Fruit fly (Drosophila melanogaster) whole organism, embryonic: ENCODE data around the gene CG5810.
A peak's percentile ranks its signal among the peaks of the same experiment; 100 is the strongest.

Experiments used
- Atf3 ChIP-seq: fragments of 200-800 bp; sonication (Bioruptor generic); optimal IDR thresholded peaks from 3 replicates; lab custom pipeline; 2016; ENCODE audit warnings: missing biosample characterization, missing genetic modification characterization
- CG10431 ChIP-seq: fragments of 200-800 bp; sonication (Bioruptor generic); optimal IDR thresholded peaks from 3 replicates; lab custom pipeline; 2018; ENCODE audit warnings: missing biosample characterization, mild to moderate bottlenecking, missing genetic modification characterization
- CG11723 ChIP-seq: fragments of 200-800 bp; sonication (Bioruptor generic); optimal IDR thresholded peaks from 2 replicates; lab custom pipeline; 2017; ENCODE audit warnings: missing biosample characterization, mild to moderate bottlenecking, missing genetic modification characterization
- CG12236 ChIP-seq: fragments of 200-800 bp; sonication (Bioruptor generic); optimal IDR thresholded peaks from 2 replicates; lab custom pipeline; 2016; ENCODE audit warnings: missing biosample characterization, missing genetic modification characterization
- CG12391 ChIP-seq: fragments of 200-800 bp; sonication (Bioruptor generic); optimal IDR thresholded peaks from 3 replicates; lab custom pipeline; 2018; ENCODE audit warnings: missing biosample characterization, mild to moderate bottlenecking, missing genetic modification characterization, moderate library complexity
- CG14441 ChIP-seq: fragments of 200-800 bp; sonication (Bioruptor generic); IDR thresholded peaks from 2 replicates; pipeline ENCODE4 v1.3.6; 2022; ENCODE audit warnings: missing biosample characterization, missing genetic modification characterization
- CG1647 ChIP-seq: fragments of 200-800 bp; sonication (Bioruptor generic); optimal IDR thresholded peaks from 3 replicates; lab custom pipeline; 2016; ENCODE audit warnings: missing biosample characterization, missing genetic modification characterization
- CG16813 ChIP-seq: fragments of 200-800 bp; sonication (Bioruptor generic); IDR thresholded peaks from 3 replicates; pipeline ENCODE4 v1.3.6; 2022; ENCODE audit warnings: missing biosample characterization, missing genetic modification characterization; ENCODE audit not compliant: partially characterized antibody
- CG17912 ChIP-seq: fragments of 200-800 bp; sonication (Bioruptor generic); optimal IDR thresholded peaks from 2 replicates; lab custom pipeline; 2018; ENCODE audit warnings: missing biosample characterization, mild to moderate bottlenecking, missing genetic modification characterization
- CG1832 ChIP-seq: fragments of 200-800 bp; sonication (Bioruptor generic); optimal IDR thresholded peaks from 2 replicates; lab custom pipeline; 2017; ENCODE audit warnings: missing biosample characterization, mild to moderate bottlenecking, missing genetic modification characterization, inconsistent platforms
- CG2875 ChIP-seq: fragments of 200-800 bp; sonication (Bioruptor generic); optimal IDR thresholded peaks from 2 replicates; lab custom pipeline; 2017; ENCODE audit warnings: missing biosample characterization, mild to moderate bottlenecking, missing genetic modification characterization, missing genetic modification reagents
- CG32532 ChIP-seq: fragments of 200-800 bp; sonication (Bioruptor generic); IDR thresholded peaks from 2 replicates; pipeline ENCODE4 v1.3.6; 2022; ENCODE audit warnings: missing biosample characterization, missing genetic modification characterization
- CG32767 ChIP-seq: fragments of 200-800 bp; sonication (Bioruptor generic); IDR thresholded peaks from 2 replicates; pipeline ENCODE4 v1.3.6; 2022; ENCODE audit warnings: missing biosample characterization, missing genetic modification characterization
- CG32772 ChIP-seq: fragments of 200-800 bp; sonication (Bioruptor generic); IDR thresholded peaks from 2 replicates; pipeline ENCODE4 v1.3.6; 2022; ENCODE audit warnings: missing biosample characterization, missing genetic modification characterization
- CG34376 ChIP-seq: fragments of 200-800 bp; sonication (Bioruptor generic); optimal IDR thresholded peaks from 2 replicates; lab custom pipeline; 2018; ENCODE audit warnings: missing biosample characterization, mild to moderate bottlenecking, missing genetic modification characterization
- CG4360 ChIP-seq: fragments of 200-800 bp; sonication (Bioruptor generic); IDR thresholded peaks from 2 replicates; pipeline ENCODE4 v1.3.6; 2022; ENCODE audit warnings: missing biosample characterization, missing genetic modification characterization
- CG43689 ChIP-seq: fragments of 200-800 bp; sonication (Bioruptor generic); IDR thresholded peaks from 2 replicates; pipeline ENCODE4 v1.3.6; 2022; ENCODE audit warnings: missing biosample characterization, missing genetic modification characterization
- CG7357 ChIP-seq: fragments of 200-800 bp; sonication (Bioruptor generic); IDR thresholded peaks from 3 replicates; pipeline ENCODE4 v1.3.6; 2022; ENCODE audit warnings: missing biosample characterization, missing genetic modification characterization
- CG8478 ChIP-seq: fragments of >200 bp; optimal IDR thresholded peaks from 2 replicates; lab custom pipeline; 2018
- CG9817 ChIP-seq: fragments of 200-800 bp; sonication (Bioruptor generic); optimal IDR thresholded peaks from 2 replicates; lab custom pipeline; 2018; ENCODE audit warnings: missing biosample characterization, mild to moderate bottlenecking, missing genetic modification characterization, moderate library complexity
- Dad ChIP-seq: fragments of 200-800 bp; sonication (Bioruptor generic); optimal IDR thresholded peaks from 3 replicates; lab custom pipeline; 2016; ENCODE audit warnings: missing biosample characterization, missing genetic modification characterization
- Hand ChIP-seq: fragments of 200-800 bp; sonication (Bioruptor generic); optimal IDR thresholded peaks from 2 replicates; lab custom pipeline; 2017; ENCODE audit warnings: mild to moderate bottlenecking, missing biosample characterization, missing genetic modification reagents, missing genetic modification characterization
- HmgZ ChIP-seq: fragments of 200-800 bp; sonication (Bioruptor generic); optimal IDR thresholded peaks from 2 replicates; lab custom pipeline; 2018; ENCODE audit warnings: missing biosample characterization, mild to moderate bottlenecking, missing genetic modification characterization
- Hr3 ChIP-seq: fragments of 200-800 bp; sonication (Bioruptor generic); optimal IDR thresholded peaks from 3 replicates; lab custom pipeline; 2016; ENCODE audit warnings: missing biosample characterization, missing genetic modification characterization
- Hr78 ChIP-seq, 2 experiments: fragments of 200-800 bp in 1 of 2; fragments of >200 bp in 1 of 2; sonication (Bioruptor generic) in 1 of 2; optimal IDR thresholded peaks; 2 replicates each; lab custom pipeline; 2017 to 2019; ENCODE audit warnings: missing biosample characterization in 2 of 2, missing genetic modification characterization in 2 of 2, mild to moderate bottlenecking in 1 of 2, moderate library complexity in 1 of 2
- Meics ChIP-seq: fragments of 200-800 bp; sonication (Bioruptor generic); optimal IDR thresholded peaks from 2 replicates; lab custom pipeline; 2017; ENCODE audit warnings: missing biosample characterization, mild to moderate bottlenecking, missing genetic modification characterization
- NC2α ChIP-seq: fragments of 200-800 bp; sonication (Bioruptor generic); optimal IDR thresholded peaks from 2 replicates; lab custom pipeline; 2016; ENCODE audit warnings: missing biosample characterization, missing genetic modification characterization
- Opbp ChIP-seq: fragments of 200-800 bp; sonication (Bioruptor generic); IDR thresholded peaks from 3 replicates; pipeline ENCODE4 v1.3.6; 2022; ENCODE audit warnings: missing biosample characterization, missing genetic modification characterization; ENCODE audit not compliant: partially characterized antibody
- Ravus ChIP-seq: fragments of 200-800 bp; sonication (Bioruptor generic); IDR thresholded peaks from 2 replicates; pipeline ENCODE4 v1.3.6; 2022; ENCODE audit warnings: missing biosample characterization, missing genetic modification characterization
- Rfx ChIP-seq: fragments of 200-800 bp; sonication (Bioruptor generic); IDR thresholded peaks from 2 replicates; pipeline ENCODE4 v1.3.6; 2022; ENCODE audit warnings: missing biosample characterization, missing genetic modification characterization
- Side ChIP-seq: fragments of 200-800 bp; sonication (Bioruptor generic); optimal IDR thresholded peaks from 2 replicates; lab custom pipeline; 2016; ENCODE audit warnings: missing biosample characterization, missing genetic modification characterization
- Sin3A ChIP-seq: fragments of >200 bp; optimal IDR thresholded peaks from 2 replicates; lab custom pipeline; 2018
- Sry-β ChIP-seq: fragments of 200-800 bp; sonication (Bioruptor generic); optimal IDR thresholded peaks from 2 replicates; lab custom pipeline; 2018; ENCODE audit warnings: missing biosample characterization, mild to moderate bottlenecking, missing genetic modification characterization, moderate library complexity
- Xbp1 ChIP-seq: fragments of 200-800 bp; sonication (Bioruptor generic); optimal IDR thresholded peaks from 3 replicates; lab custom pipeline; 2016; ENCODE audit warnings: missing biosample characterization, mild to moderate bottlenecking, missing genetic modification characterization
- amos ChIP-seq: fragments of 200-800 bp; sonication (Bioruptor generic); IDR thresholded peaks from 2 replicates; pipeline ENCODE4 v1.3.6; 2022; ENCODE audit warnings: missing biosample characterization, missing genetic modification characterization; ENCODE audit not compliant: partially characterized antibody
- fru ChIP-seq: fragments of >200 bp; optimal IDR thresholded peaks from 2 replicates; lab custom pipeline; 2017
- fu2 ChIP-seq: fragments of 200-800 bp; sonication (Bioruptor generic); optimal IDR thresholded peaks from 2 replicates; lab custom pipeline; 2016; ENCODE audit warnings: missing biosample characterization, missing genetic modification characterization
- ind ChIP-seq: fragments of 200-800 bp; sonication (Bioruptor generic); optimal IDR thresholded peaks from 3 replicates; lab custom pipeline; 2016; ENCODE audit warnings: missing biosample characterization, missing genetic modification characterization
- mam ChIP-seq: fragments of 200-800 bp; sonication (Bioruptor generic); optimal IDR thresholded peaks from 3 replicates; lab custom pipeline; 2016; ENCODE audit warnings: missing biosample characterization, missing genetic modification characterization
- pan ChIP-seq, 4 experiments: fragments of >200 bp in 3 of 4; fragments of 200-800 bp in 1 of 4; sonication (Bioruptor generic) in 1 of 4; optimal IDR thresholded peaks in 3 of 4; IDR thresholded peaks in 1 of 4; 2 replicates each; pipeline versions ENCODE4 v1.3.6 to Lab custom; 2017 to 2022; ENCODE audit warnings: missing biosample characterization in 2 of 4, missing genetic modification characterization in 2 of 4, mixed read lengths in 1 of 4
- pita ChIP-seq: fragments of 200-800 bp; sonication (Bioruptor generic); optimal IDR thresholded peaks from 2 replicates; lab custom pipeline; 2017; ENCODE audit warnings: missing biosample characterization, mild to moderate bottlenecking, missing genetic modification characterization
- pnt ChIP-seq: fragments of 200-800 bp; sonication (Bioruptor generic); optimal IDR thresholded peaks from 3 replicates; lab custom pipeline; 2016; ENCODE audit warnings: missing biosample characterization, missing genetic modification characterization
- pzg ChIP-seq: fragments of 200-800 bp; sonication (Bioruptor generic); optimal IDR thresholded peaks from 3 replicates; lab custom pipeline; 2018; ENCODE audit warnings: missing biosample characterization, mild to moderate bottlenecking, missing genetic modification characterization, moderate library complexity
- sc ChIP-seq, 3 experiments: fragments of >200 bp in 2 of 3; fragments of 200-800 bp in 1 of 3; sonication (Bioruptor generic) in 1 of 3; optimal IDR thresholded peaks; 2 replicates in 2 of 3; 3 replicates in 1 of 3; lab custom pipeline; 2017; ENCODE audit warnings: mild to moderate bottlenecking in 1 of 3, missing biosample characterization in 1 of 3, missing genetic modification characterization in 1 of 3, missing genetic modification reagents in 1 of 3
- sisA ChIP-seq: fragments of 200-800 bp; sonication (Bioruptor generic); IDR thresholded peaks from 2 replicates; pipeline ENCODE4 v1.3.6; 2022; ENCODE audit warnings: missing biosample characterization, missing genetic modification characterization
- slou ChIP-seq: fragments of 200-800 bp; sonication (Bioruptor generic); optimal IDR thresholded peaks from 3 replicates; lab custom pipeline; 2016; ENCODE audit warnings: missing biosample characterization, missing genetic modification characterization
- unc-4 ChIP-seq: fragments of 200-800 bp; sonication (Bioruptor generic); IDR thresholded peaks from 2 replicates; pipeline ENCODE4 v1.3.6; 2022; ENCODE audit warnings: missing biosample characterization, missing genetic modification characterization; ENCODE audit not compliant: partially characterized antibody
- usp ChIP-seq: fragments of >200 bp; optimal IDR thresholded peaks from 2 replicates; lab custom pipeline; 2017; ENCODE audit warnings: missing biosample characterization, missing genetic modification characterization
- wek ChIP-seq: fragments of 200-800 bp; sonication (Bioruptor generic); optimal IDR thresholded peaks from 3 replicates; lab custom pipeline; 2018; ENCODE audit warnings: missing biosample characterization, mild to moderate bottlenecking, missing genetic modification characterization, moderate library complexity

CG5810 gene

DNA sequence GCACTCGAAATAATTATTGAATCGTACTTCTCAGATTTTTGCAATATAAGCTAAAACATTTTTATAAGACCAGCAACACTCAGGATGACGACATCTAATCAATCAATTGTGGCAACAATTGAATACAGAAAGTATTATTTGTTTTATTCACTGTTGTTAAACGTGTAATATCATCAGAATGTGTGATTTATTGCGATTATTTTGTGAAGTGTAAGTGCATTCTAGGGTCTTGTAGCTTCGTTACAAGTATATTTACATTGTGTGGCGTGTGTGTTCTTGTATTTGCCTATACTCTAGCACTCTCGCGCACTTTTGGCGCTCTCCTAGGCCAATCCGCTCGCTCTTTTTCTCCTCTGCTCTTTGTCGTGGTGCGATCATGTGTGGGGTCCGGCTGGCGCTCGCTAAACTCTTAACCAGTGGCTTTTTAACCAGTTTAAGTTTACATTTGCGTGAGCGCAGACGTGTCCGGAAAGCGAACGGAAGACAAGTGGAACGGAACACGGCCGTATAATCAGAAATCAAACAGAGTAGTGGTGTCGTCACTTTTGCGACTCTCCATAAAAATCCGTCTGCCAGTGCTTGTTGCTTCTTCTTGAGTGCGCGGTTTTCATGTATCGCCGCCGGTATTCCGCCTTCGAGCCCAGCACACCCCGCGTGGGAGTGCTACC, 41.1 kb downstream of the CG5810 start:
- peak; percentile 90 for TF ChIP-seq CG12391 (tag; lab: Kevin White, UChicago)
- TF ChIP-seq CG8478 (lab: Kevin White, UChicago), result no peak
- TF ChIP-seq CG12236 (GFP tag; lab: Kevin White, UChicago), result peak; percentile 70
- TF ChIP-seq fru, result no peak
- no peak for TF ChIP-seq CG16813 (GFP tag; lab: Robert Waterston, UW)
- TF ChIP-seq CG2875, result peak; percentile 78
- peak; percentile 78 for TF ChIP-seq sisA (GFP tag; lab: Robert Waterston, UW)
- TF ChIP-seq pnt (GFP tag; lab: Kevin White, UChicago), result peak; percentile 89
- TF ChIP-seq CG43689 (GFP tag; lab: Robert Waterston, UW), result peak; percentile 47
- TF ChIP-seq wek, result peak; percentile 70
- peak; percentile 68 for TF ChIP-seq CG7357
- TF ChIP-seq Opbp (GFP tag; lab: Robert Waterston, UW), result no peak
- TF ChIP-seq CG32772, result peak; percentile 71
- peak; percentile 53 for TF ChIP-seq CG14441 (GFP tag; lab: Robert Waterston, UW)
- peak; percentile 60 for TF ChIP-seq Side
- no peak; the same call in 1 of the 2 replicates for TF ChIP-seq CG32532 (GFP tag; lab: Robert Waterston, UW)
- TF ChIP-seq Xbp1 (GFP tag; lab: Kevin White, UChicago), result peak; percentile 86
- TF ChIP-seq Hr3 (GFP tag; lab: Kevin White, UChicago), result peak; percentile 91
- no peak for TF ChIP-seq usp (GFP tag; lab: Kevin White, UChicago)
- TF ChIP-seq fu2 (GFP tag; lab: Kevin White, UChicago), result peak; percentile 69
- TF ChIP-seq CG1832 (GFP tag; lab: Kevin White, UChicago), result no peak
- no peak for TF ChIP-seq CG17912
- peak; percentile 67 for TF ChIP-seq Dad
- peak; percentile 71 for TF ChIP-seq Meics (GFP tag; lab: Kevin White, UChicago)
- TF ChIP-seq CG4360 (GFP tag; lab: Robert Waterston, UW), result no peak
- TF ChIP-seq sc (optimal IDR thresholded peaks at IDR 0.05; lab: Kevin White, UChicago), result no peak
- TF ChIP-seq sc (GFP tag; optimal IDR thresholded peaks at IDR 0.05; lab: Kevin White, UChicago), result peak; percentile 78
- TF ChIP-seq Hr78 (GFP tag; optimal IDR thresholded peaks at IDR 0.05; lab: Kevin White, UChicago), result peak in 1 of 2 experiments; percentile 81
- TF ChIP-seq CG9817 (tag; lab: Kevin White, UChicago), result peak; percentile 66
- peak; percentile 76 for TF ChIP-seq Atf3 (GFP tag; lab: Kevin White, UChicago)
- no peak for TF ChIP-seq CG34376 (GFP tag; lab: Kevin White, UChicago)
- no peak for TF ChIP-seq pan (optimal IDR thresholded peaks at IDR 0.05; lab: Kevin White, UChicago)
- TF ChIP-seq pan (GFP tag; optimal IDR thresholded peaks at IDR 0.05 in 1 of 2, IDR thresholded peaks at IDR 0.05 in 1 of 2), result peak in 1 of 2 experiments; percentile 86
- TF ChIP-seq slou (GFP tag; lab: Kevin White, UChicago), result peak; percentile 33
- TF ChIP-seq pzg (GFP tag; lab: Kevin White, UChicago), result no peak
- peak; percentile 42; the same call in 1 of the 2 replicates for TF ChIP-seq amos (GFP tag; lab: Robert Waterston, UW)
- TF ChIP-seq ind, result peak; percentile 83
- TF ChIP-seq Sin3A (lab: Kevin White, UChicago), result no peak
- TF ChIP-seq Ravus (GFP tag; lab: Robert Waterston, UW), result no peak
- peak; percentile 55 for TF ChIP-seq CG11723 (GFP tag; lab: Kevin White, UChicago)
- peak; percentile 29 for TF ChIP-seq Sry-β (GFP tag; lab: Kevin White, UChicago)
- peak; percentile 43; the same call in 1 of the 2 replicates for TF ChIP-seq unc-4 (GFP tag; lab: Robert Waterston, UW)
- TF ChIP-seq CG1647, result peak; percentile 61
- no peak for TF ChIP-seq pita
- peak; percentile 29 for TF ChIP-seq HmgZ (tag; lab: Kevin White, UChicago)
- peak; percentile 39; the same call in 1 of the 2 replicates for TF ChIP-seq Rfx (GFP tag; lab: Robert Waterston, UW)
- TF ChIP-seq CG32767 (GFP tag; lab: Robert Waterston, UW), result peak; percentile 80
- peak; percentile 70 for TF ChIP-seq mam (GFP tag; lab: Kevin White, UChicago)
- TF ChIP-seq CG10431 (GFP tag; lab: Kevin White, UChicago), result peak; percentile 65
- TF ChIP-seq NC2α (GFP tag; lab: Kevin White, UChicago), result peak; percentile 67
- peak; percentile 45 for TF ChIP-seq Hand
